Worm (Caenorhabditis elegans): ENCODE data around the gene R02F11.9.

Gene R02F11.9

ce11 chrV:4813825-4814224, 26.6 kb downstream of the R02F11.9 start:
- no peak for TF ChIP-seq W03F9.2 (tag; optimal IDR thresholded peaks at IDR 0.05)
- TF ChIP-seq dao-5 (tag; optimal IDR thresholded peaks at IDR 0.05): no peak
- no peak for TF ChIP-seq him-1 (tag; optimal IDR thresholded peaks at IDR 0.05)

ce11 chrV:4818563-4818962, 31.3 kb downstream of the R02F11.9 start, which contains the start of gene ccep-97:
Gene ccep-97, minus strand, starts transcription at chrV:4818663.
- TF ChIP-seq W03F9.2 (tag; optimal IDR thresholded peaks at IDR 0.05) (no peak), dao-5 (tag; optimal IDR thresholded peaks at IDR 0.05) (no peak), him-1 (tag; optimal IDR thresholded peaks at IDR 0.05) (no peak)

ce11 chrV:4820601-4821000, 33.3 kb downstream of the R02F11.9 start:
- TF ChIP-seq dao-5 (tag; optimal IDR thresholded peaks at IDR 0.05): no peak
- TF ChIP-seq him-1 (tag; optimal IDR thresholded peaks at IDR 0.05): no peak
- TF ChIP-seq W03F9.2 (tag; optimal IDR thresholded peaks at IDR 0.05): no peak

- TF ChIP-seq him-1 (tag; optimal IDR thresholded peaks at IDR 0.05) (no peak), dao-5 (tag; optimal IDR thresholded peaks at IDR 0.05) (no peak), W03F9.2 (tag; optimal IDR thresholded peaks at IDR 0.05) (no peak)
Measured at ce11 chrV:4823323-4823682, 36.0 kb downstream of the R02F11.9 start, which contains the start of gene adss-1. Gene adss-1, minus strand, starts transcription at chrV:4823423.

ce11 chrV:4823683-4824391, 36.6 kb downstream of the R02F11.9 start:
- no peak for TF ChIP-seq dao-5 (tag; optimal IDR thresholded peaks at IDR 0.05)
- TF ChIP-seq him-1 (tag; optimal IDR thresholded peaks at IDR 0.05): peak; percentile 0
- peak; percentile 11 for TF ChIP-seq W03F9.2 (tag; optimal IDR thresholded peaks at IDR 0.05)

ce11 chrV:4826710-4827380, 39.6 kb downstream of the R02F11.9 start, which contains the start of the genes hsp-6 and C37H5.5:
Gene hsp-6, minus strand, starts transcription at chrV:4826760.
Gene C37H5.5, plus strand, starts transcription at chrV:4827360.
- TF ChIP-seq dao-5 (tag; optimal IDR thresholded peaks at IDR 0.05) (no peak), him-1 (tag; optimal IDR thresholded peaks at IDR 0.05) (peak; percentile 14), W03F9.2 (tag; optimal IDR thresholded peaks at IDR 0.05) (peak; percentile 93)

- TF ChIP-seq W03F9.2 (tag; optimal IDR thresholded peaks at IDR 0.05): no peak
- no peak for TF ChIP-seq him-1 (tag; optimal IDR thresholded peaks at IDR 0.05)
- no peak for TF ChIP-seq dao-5 (tag; optimal IDR thresholded peaks at IDR 0.05)
Measured at ce11 chrV:4834277-4834676, 47.0 kb downstream of the R02F11.9 start, which contains the start of gene C37H5.14. Gene C37H5.14, minus strand, starts transcription at chrV:4834377.

Data from whole organism, L4/young adult.